Fruit fly (Drosophila melanogaster): ENCODE results near the gene Scp2.

Gene Scp2

dm6 chr3R:16530424-16530823 lies 53.0 kb downstream of the Scp2 start (continued):
- no peak for TF ChIP-seq lab (GFP tag; optimal IDR thresholded peaks at IDR 0.05)

DNA sequence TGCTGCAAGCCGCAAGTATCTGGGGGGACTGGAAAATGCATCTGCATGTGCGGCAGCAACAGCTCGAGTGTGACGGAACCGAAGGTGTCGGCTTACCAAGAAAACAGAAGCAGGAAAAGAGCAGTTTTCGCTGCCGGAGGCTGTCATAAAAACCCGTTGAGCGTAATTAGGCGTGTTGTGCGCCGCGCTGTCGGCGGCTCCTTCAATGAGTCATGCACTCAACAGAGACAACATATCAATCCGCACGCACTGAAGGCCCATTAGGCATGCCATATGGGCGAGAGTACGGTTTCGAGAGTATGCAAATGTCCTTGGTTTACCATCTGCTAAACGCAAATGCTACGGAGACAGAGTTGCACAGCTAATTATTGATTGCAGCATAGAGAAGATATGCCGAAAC lies 55.0 kb downstream of the Scp2 start:
- TF ChIP-seq CG5180 (GFP tag; optimal IDR thresholded peaks at IDR 0.05) (no peak), cad (GFP tag; optimal IDR thresholded peaks at IDR 0.05) (peak; percentile 82), crp (GFP tag; optimal IDR thresholded peaks at IDR 0.05) (no peak), Eip74EF (GFP tag; optimal IDR thresholded peaks at IDR 0.05) (no peak), pros (GFP tag; optimal IDR thresholded peaks at IDR 0.05) (no peak), CG15011 (GFP tag; optimal IDR thresholded peaks at IDR 0.05) (no peak), Usf (GFP tag; optimal IDR thresholded peaks at IDR 0.05) (no peak), D (optimal IDR thresholded peaks at IDR 0.05) (peak; percentile 40), D (GFP tag; optimal IDR thresholded peaks at IDR 0.05) (no peak), lola (GFP tag; optimal IDR thresholded peaks at IDR 0.05) (no peak), pfk (GFP tag; optimal IDR thresholded peaks at IDR 0.05) (no peak), CG10366 (GFP tag; IDR thresholded peaks at IDR 0.05) (no peak), CG17186 (GFP tag; optimal IDR thresholded peaks at IDR 0.05) (no peak), CG1603 (tag; optimal IDR thresholded peaks at IDR 0.05) (no peak), CG3281 (GFP tag; optimal IDR thresholded peaks at IDR 0.05) (no peak), dpn (GFP tag; optimal IDR thresholded peaks at IDR 0.05) (no peak), chinmo (GFP tag; IDR thresholded peaks at IDR 0.05; ENCODE audit: partially characterized antibody) (no peak), Rfx (GFP tag; IDR thresholded peaks at IDR 0.05) (no peak), ato (GFP tag; IDR thresholded peaks at IDR 0.05; ENCODE audit: partially characterized antibody) (no peak), stc (GFP tag; IDR thresholded peaks at IDR 0.05) (no peak), CG7745 (tag; optimal IDR thresholded peaks at IDR 0.05) (no peak), fd102C (GFP tag; optimal IDR thresholded peaks at IDR 0.05) (no peak), CG6254 (GFP tag; optimal IDR thresholded peaks at IDR 0.05) (no peak), tap (tag; optimal IDR thresholded peaks at IDR 0.05) (no peak), gem (tag; optimal IDR thresholded peaks at IDR 0.05) (no peak), CG14710 (tag; optimal IDR thresholded peaks at IDR 0.05) (no peak), CG30431 (GFP tag; optimal IDR thresholded peaks at IDR 0.05) (no peak), CG1233 (GFP tag; optimal IDR thresholded peaks at IDR 0.05) (no peak), CG6765 (GFP tag; optimal IDR thresholded peaks at IDR 0.05) (no peak), BtbVII (GFP tag; optimal IDR thresholded peaks at IDR 0.05) (no peak), Mes4 (GFP tag; optimal IDR thresholded peaks at IDR 0.05) (no peak), CG9932 (GFP tag; IDR thresholded peaks at IDR 0.05) (no peak), phol (tag; optimal IDR thresholded peaks at IDR 0.05) (no peak), CG12769 (tag; optimal IDR thresholded peaks at IDR 0.05) (no peak), zen (tag; optimal IDR thresholded peaks at IDR 0.05) (peak; percentile 96), gro (GFP tag; optimal IDR thresholded peaks at IDR 0.05) (no peak), CG15696 (tag; optimal IDR thresholded peaks at IDR 0.05) (no peak), knrl (GFP tag; IDR thresholded peaks at IDR 0.05; ENCODE audit: partially characterized antibody) (no peak), Ptx1 (GFP tag; IDR thresholded peaks at IDR 0.05) (no peak), CG10654 (GFP tag; optimal IDR thresholded peaks at IDR 0.05) (no peak), YL-1 (GFP tag; optimal IDR thresholded peaks at IDR 0.05) (no peak), kay (GFP tag; optimal IDR thresholded peaks at IDR 0.05) (no peak), prd (optimal IDR thresholded peaks at IDR 0.05) (no peak), prd (GFP tag; IDR thresholded peaks at IDR 0.05) (peak; percentile 19; the same call in 1 of the 3 replicates), twi (tag; optimal IDR thresholded peaks at IDR 0.05) (peak; percentile 53), Kr (GFP tag; optimal IDR thresholded peaks at IDR 0.05) (no peak), CG2889 (GFP tag; IDR thresholded peaks at IDR 0.05) (no peak), CG14965 (GFP tag; optimal IDR thresholded peaks at IDR 0.05; ENCODE audit: borderline replicate concordance) (no peak)
